Worm (Caenorhabditis elegans) whole organism, young adult: ENCODE results near the gene nhr-18.

Source experiments
- F49E8.2 ChIP-seq: sonication (generic microtip); optimal IDR thresholded peaks from 3 replicates; lab custom pipeline; 2017; ENCODE audit warnings: missing genetic modification characterization, mild to moderate bottlenecking, missing compliant biosample characterization, antibody characterized with exemption, moderate library complexity; ENCODE audit not compliant: insufficient read depth
- pha-4 ChIP-seq: fragments of 150-350 bp; sonication (generic microtip); optimal IDR thresholded peaks from 2 replicates; lab custom pipeline; 2014; ENCODE audit warnings: missing biosample characterization, missing genetic modification reagents, missing genetic modification characterization

DNA sequence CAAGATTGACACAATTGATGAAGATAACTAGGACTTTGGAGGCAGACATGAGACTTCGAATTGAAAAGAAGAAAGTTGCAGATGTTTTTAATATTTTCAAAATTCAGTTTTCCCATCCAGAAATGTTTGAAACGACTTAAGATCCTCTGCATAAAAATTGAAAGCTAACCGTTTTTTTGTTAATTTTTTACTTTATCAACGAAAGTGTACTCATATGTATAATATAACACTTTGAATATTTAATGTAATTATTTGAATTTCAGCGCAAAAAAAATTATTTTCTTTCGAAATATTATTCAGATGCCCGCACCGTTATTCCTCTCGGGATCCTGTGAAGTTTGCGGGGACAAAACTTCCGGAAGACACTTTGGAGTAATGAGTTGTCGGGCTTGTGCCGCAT lies at the start of gene nhr-18:
- no peak for TF ChIP-seq pha-4 (tag; lab: Kevin White, UChicago)
- TF ChIP-seq F49E8.2 (tag; lab: Kevin White, UChicago): no peak
